Worm (Caenorhabditis elegans) whole organism, L4 larva: ENCODE measurements around the gene cest-8.

Source experiments
- Y105C5A.15 ChIP-seq: fragments of 200-800 bp; sonication (Bioruptor generic); IDR thresholded peaks from 2 replicates; pipeline ENCODE4 v1.3.6; 2022; ENCODE audit warnings: missing genetic modification characterization, missing compliant biosample characterization
- ZK546.5 ChIP-seq, 2 experiments: sonication (generic microtip); optimal IDR thresholded peaks; 2 replicates each; lab custom pipeline; 2017; ENCODE audit warnings: missing biosample characterization in 2 of 2, missing genetic modification characterization in 2 of 2
- ceh-82 ChIP-seq: sonication (generic microtip); optimal IDR thresholded peaks from 2 replicates; lab custom pipeline; 2017; ENCODE audit warnings: missing biosample characterization, missing genetic modification characterization
- ces-1 ChIP-seq: fragments of 150-350 bp; sonication (generic microtip); optimal IDR thresholded peaks from 4 replicates; lab custom pipeline; 2014; ENCODE audit warnings: missing biosample characterization, missing genetic modification reagents, missing genetic modification characterization
- fkh-10 ChIP-seq: fragments of 150-350 bp; optimal IDR thresholded peaks from 2 replicates; lab custom pipeline; 2014; ENCODE audit warnings: missing biosample characterization, missing genetic modification reagents, missing genetic modification characterization
- gei-8 ChIP-seq: fragments of 200-800 bp; sonication (Bioruptor generic); optimal IDR thresholded peaks from 2 replicates; lab custom pipeline; 2018; ENCODE audit warnings: mild to moderate bottlenecking, missing genetic modification characterization, missing compliant biosample characterization
- hif-1 ChIP-seq, 2 experiments: sonication (generic microtip); optimal IDR thresholded peaks; 2 replicates each; lab custom pipeline; 2016 to 2017; ENCODE audit warnings: missing compliant biosample characterization in 2 of 2, missing genetic modification characterization in 2 of 2, missing genetic modification reagents in 2 of 2, missing genotype in 2 of 2, mild to moderate bottlenecking in 1 of 2
- hmg-1.1 ChIP-seq: fragments of 200-800 bp; sonication (Bioruptor generic); IDR thresholded peaks from 2 replicates; pipeline ENCODE4 v1.3.6; 2022; ENCODE audit warnings: missing genetic modification reagents, missing genetic modification characterization, missing compliant biosample characterization
- jun-1 ChIP-seq: fragments of 150-350 bp; optimal IDR thresholded peaks from 2 replicates; lab custom pipeline; 2014; ENCODE audit warnings: missing biosample characterization, missing genetic modification reagents, missing genetic modification characterization
- lsy-2 ChIP-seq, 2 experiments: fragments of 150-350 bp in 1 of 2; sonication (generic microtip) in 1 of 2; optimal IDR thresholded peaks; 2 replicates each; lab custom pipeline; 2014 to 2017; ENCODE audit warnings: missing biosample characterization in 2 of 2, missing genetic modification characterization in 2 of 2
- nhr-77 ChIP-seq: fragments of 150-350 bp; optimal IDR thresholded peaks from 2 replicates; lab custom pipeline; 2014; ENCODE audit warnings: missing biosample characterization, missing genetic modification characterization

DNA sequence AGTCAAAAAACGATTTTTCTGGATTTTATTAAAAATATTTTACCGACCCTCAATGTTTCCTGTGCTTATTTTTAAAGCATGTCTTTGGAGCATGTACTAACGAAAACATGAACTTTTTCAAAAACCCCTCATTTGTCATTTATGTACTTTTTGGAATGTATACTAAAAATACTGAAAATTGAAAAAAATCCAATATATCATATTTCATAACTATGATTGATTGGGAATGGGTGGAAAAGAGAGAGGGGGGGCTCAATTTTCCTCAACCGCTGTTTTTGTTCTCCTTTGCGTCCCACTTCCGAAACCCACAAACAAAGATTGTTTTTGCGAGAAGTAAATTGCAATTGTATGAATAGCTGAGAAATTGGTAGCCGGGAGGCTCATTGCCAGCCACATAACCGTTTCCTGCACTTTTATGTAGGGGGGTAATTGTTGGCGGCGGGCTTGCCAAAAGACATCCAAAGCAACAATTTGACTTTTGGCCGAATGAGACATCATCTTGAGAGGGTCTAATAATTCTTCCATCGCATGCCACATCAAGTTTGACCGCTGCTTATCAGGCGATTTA lies 39.6 kb upstream of the cest-8 start:
- TF ChIP-seq Y105C5A.15 (GFP tag; lab: Robert Waterston, UW) (no peak), hif-1 (tag; optimal IDR thresholded peaks at IDR 0.05; lab: Kevin White, UChicago) (no peak), fkh-10 (GFP tag; lab: Kevin White, UChicago) (no peak), nhr-77 (tag; lab: Kevin White, UChicago) (no peak), ces-1 (no peak), gei-8 (no peak), ceh-82 (tag; lab: Kevin White, UChicago) (no peak), ZK546.5 (tag; optimal IDR thresholded peaks at IDR 0.05; lab: Kevin White, UChicago) (no peak), lsy-2 (tag; optimal IDR thresholded peaks at IDR 0.05; lab: Kevin White, UChicago) (no peak), hmg-1.1 (GFP tag; lab: Robert Waterston, UW) (no peak), jun-1 (no peak)
